Fruit fly (Drosophila melanogaster): ENCODE measurements around the gene CG12971.

CG12971 gene

DNA sequence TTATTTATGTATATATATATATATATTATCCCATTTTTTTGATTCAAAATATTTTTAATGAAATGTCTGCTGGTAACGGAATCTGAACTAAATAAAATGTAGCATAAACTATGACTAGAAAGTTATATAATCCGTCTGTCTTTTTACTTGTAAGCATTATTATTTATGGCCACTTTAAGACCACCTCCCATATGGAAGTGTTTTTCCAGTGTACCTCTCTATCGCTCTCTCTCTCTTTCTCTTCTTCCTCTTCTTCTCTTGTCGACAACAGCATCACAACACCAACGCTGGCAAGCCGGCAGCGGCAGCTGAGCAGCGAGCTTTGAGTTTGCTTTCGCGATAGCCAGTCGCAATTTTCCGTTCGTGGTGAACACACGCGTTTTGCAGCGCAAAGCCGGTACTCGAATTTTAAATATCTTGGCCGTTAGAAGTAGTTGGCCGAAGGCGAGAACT, 25.9 kb upstream of the CG12971 start, which contains the start of gene rgn (continued):
- TF ChIP-seq CG2889 (GFP tag; IDR thresholded peaks at IDR 0.05), result peak; percentile 63; the same call in 2 of the 3 replicates
- TF ChIP-seq abd-A (tag; optimal IDR thresholded peaks at IDR 0.05), result no peak
- TF ChIP-seq kni (GFP tag; optimal IDR thresholded peaks at IDR 0.05), result no peak
- TF ChIP-seq HmgD (GFP tag; optimal IDR thresholded peaks at IDR 0.05), result peak; percentile 3
- TF ChIP-seq maf-S (GFP tag; optimal IDR thresholded peaks at IDR 0.05), result peak; percentile 36
- TF ChIP-seq trem (tag; optimal IDR thresholded peaks at IDR 0.05), result no peak
- peak; percentile 33 for TF ChIP-seq Dip3 (GFP tag; optimal IDR thresholded peaks at IDR 0.05)
- TF ChIP-seq btn (GFP tag; optimal IDR thresholded peaks at IDR 0.05), result no peak
- TF ChIP-seq CG14965 (GFP tag; optimal IDR thresholded peaks at IDR 0.05; ENCODE audit: borderline replicate concordance), result no peak
- TF ChIP-seq CG6654 (GFP tag; optimal IDR thresholded peaks at IDR 0.05), result peak; percentile 36
- TF ChIP-seq jing (GFP tag; optimal IDR thresholded peaks at IDR 0.05), result peak; percentile 42
- peak; percentile 87 for TF ChIP-seq CG17385 (GFP tag; optimal IDR thresholded peaks at IDR 0.05)
- peak; percentile 90 for TF ChIP-seq lab (GFP tag; optimal IDR thresholded peaks at IDR 0.05)
- TF ChIP-seq Sox102F (GFP tag; optimal IDR thresholded peaks at IDR 0.05), result peak; percentile 72
- no peak for TF ChIP-seq CG30020 (tag; optimal IDR thresholded peaks at IDR 0.05)
- no peak for TF ChIP-seq Kr (GFP tag; optimal IDR thresholded peaks at IDR 0.05)
- peak; percentile 56; the same call in 1 of the 2 replicates for TF ChIP-seq CG7372 (GFP tag; IDR thresholded peaks at IDR 0.05)
- no peak; the same call in 1 of the 2 replicates for TF ChIP-seq sim (GFP tag; IDR thresholded peaks at IDR 0.05)
- TF ChIP-seq CG11560 (tag; IDR thresholded peaks at IDR 0.05), result no peak
- no peak for TF ChIP-seq Lpt (GFP tag; optimal IDR thresholded peaks at IDR 0.05)
- TF ChIP-seq zfh2 (GFP tag; optimal IDR thresholded peaks at IDR 0.05), result peak; percentile 59
- peak; percentile 23 for TF ChIP-seq Bteb2 (GFP tag; optimal IDR thresholded peaks at IDR 0.05)

DNA sequence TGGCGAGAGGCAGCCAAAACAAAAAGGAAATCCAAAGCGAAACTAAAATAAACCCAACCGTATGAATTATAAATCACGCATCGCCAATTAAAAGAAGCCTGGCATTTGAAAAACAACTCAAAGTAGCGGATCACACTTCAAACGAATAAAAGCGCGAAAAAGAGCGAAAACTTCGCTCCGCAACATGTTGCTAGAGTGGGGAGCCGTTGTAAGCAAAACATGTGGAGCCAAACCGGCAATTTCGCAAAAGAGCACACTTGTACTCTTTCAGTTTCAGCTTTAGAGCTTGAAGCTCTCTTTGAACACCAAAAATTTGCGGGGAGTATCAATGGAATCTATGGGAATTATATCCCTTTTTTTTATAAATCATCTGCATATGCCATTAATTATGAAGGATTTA, 25.5 kb upstream of the CG12971 start:
- no peak for TF ChIP-seq amos (GFP tag; IDR thresholded peaks at IDR 0.05; ENCODE audit: partially characterized antibody)
- no peak for TF ChIP-seq scrt (GFP tag; optimal IDR thresholded peaks at IDR 0.05)
- TF ChIP-seq Ravus (GFP tag; IDR thresholded peaks at IDR 0.05), result no peak
- TF ChIP-seq bab2 (GFP tag; optimal IDR thresholded peaks at IDR 0.05), result no peak
- no peak for TF ChIP-seq ttk (GFP tag; IDR thresholded peaks at IDR 0.05)
- no peak for TF ChIP-seq gcm2 (GFP tag; optimal IDR thresholded peaks at IDR 0.05)
- peak; percentile 95 for TF ChIP-seq CG11504 (tag; optimal IDR thresholded peaks at IDR 0.05)
- peak in 1 of 2 experiments; percentile 38 for TF ChIP-seq Trl (optimal IDR thresholded peaks at IDR 0.05)
- no peak for TF ChIP-seq Trl (GFP tag; optimal IDR thresholded peaks at IDR 0.05)

DNA sequence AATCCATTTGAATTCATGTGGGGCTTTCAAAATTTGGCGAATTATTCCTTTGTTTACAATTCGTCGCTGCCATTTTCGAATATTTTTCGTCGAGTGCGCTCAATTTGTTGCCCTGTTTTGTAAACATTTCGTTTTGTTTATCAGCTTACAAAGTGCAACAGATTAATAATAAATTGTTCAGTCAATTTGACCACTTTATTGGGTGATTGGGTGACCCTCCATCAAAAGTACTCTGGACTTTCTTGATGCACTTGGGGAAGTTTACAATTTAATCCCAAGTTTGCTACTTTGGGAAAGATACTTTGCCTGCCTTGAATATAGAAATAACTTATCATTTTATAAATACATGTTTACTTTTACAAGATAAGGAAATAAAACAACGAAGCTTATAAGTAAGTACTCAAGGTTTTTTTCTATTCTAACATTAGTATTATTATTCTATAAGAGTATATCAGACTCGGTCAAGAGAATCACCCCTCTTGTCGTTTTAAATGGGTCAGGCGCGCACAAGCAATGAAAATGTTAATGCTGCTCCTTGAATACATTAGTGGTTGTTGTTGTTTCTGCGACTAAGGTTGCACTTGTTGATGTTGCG, 24.4 kb upstream of the CG12971 start:
- TF ChIP-seq sd (tag; optimal IDR thresholded peaks at IDR 0.05) (no peak), CG1602 (GFP tag; optimal IDR thresholded peaks at IDR 0.05) (no peak), D19A (tag; optimal IDR thresholded peaks at IDR 0.05) (peak; percentile 86), Dad (GFP tag; optimal IDR thresholded peaks at IDR 0.05) (no peak), dmrt99B (tag; optimal IDR thresholded peaks at IDR 0.05) (peak; percentile 8), Eip74EF (GFP tag; optimal IDR thresholded peaks at IDR 0.05) (no peak), klu (GFP tag; IDR thresholded peaks at IDR 0.05) (no peak), Ets65A (GFP tag) (no peak), CG8359 (GFP tag; optimal IDR thresholded peaks at IDR 0.05; ENCODE audit: borderline replicate concordance) (no peak), sens (GFP tag) (peak; percentile 25)
